Worm (Caenorhabditis elegans) whole organism, young adult: ENCODE results near the gene ceeh-1.

Source experiments
- ama-1 ChIP-seq, 3 experiments: fragments of 150-350 bp in 1 of 3; sonication (generic microtip) in 2 of 3; optimal IDR thresholded peaks; 2 replicates each; lab custom pipeline; 2014 to 2018; ENCODE audit warnings: missing biosample characterization in 2 of 3, missing genetic modification characterization in 2 of 3, missing genetic modification reagents in 2 of 3
- bed-1 ChIP-seq: fragments of 200-800 bp; sonication (Bioruptor generic); IDR thresholded peaks from 2 replicates; pipeline ENCODE4 v1.3.6; 2022; ENCODE audit warnings: missing genetic modification reagents, missing genetic modification characterization, missing compliant biosample characterization
- let-607 ChIP-seq, 2 experiments: fragments of 200-800 bp in 1 of 2; sonication (Bioruptor generic) in 1 of 2; sonication (generic microtip) in 1 of 2; optimal IDR thresholded peaks; 2 replicates each; lab custom pipeline; 2016 to 2018; ENCODE audit warnings: mild to moderate bottlenecking in 2 of 2, missing compliant biosample characterization in 2 of 2, missing genetic modification characterization in 2 of 2, moderate library complexity in 2 of 2, missing genotype in 1 of 2
- unc-130 ChIP-seq: sonication (generic microtip); optimal IDR thresholded peaks from 2 replicates; lab custom pipeline; 2016; ENCODE audit warnings: missing genetic modification reagents, missing genetic modification characterization, missing compliant biosample characterization
- unc-62 ChIP-seq: fragments of 150-350 bp; optimal IDR thresholded peaks from 2 replicates; lab custom pipeline; 2014; ENCODE audit warnings: missing biosample characterization, missing genetic modification reagents, missing genetic modification characterization

- TF ChIP-seq bed-1 (GFP tag; lab: Robert Waterston, UW) (no peak), ama-1 (optimal IDR thresholded peaks at IDR 0.05; lab: Kevin White, UChicago) (no peak), ama-1 (GFP tag; optimal IDR thresholded peaks at IDR 0.05; lab: Kevin White, UChicago) (no peak), unc-130 (no peak), unc-62 (GFP tag; lab: Kevin White, UChicago) (peak; percentile 8), let-607 (tag; optimal IDR thresholded peaks at IDR 0.05; lab: Kevin White, UChicago) (no peak)
These were observed 903 bp upstream of the ceeh-1 start, which contains the start of gene zip-2 for ce11 chrIII:832855-833504.
